Fruit fly (Drosophila melanogaster) whole organism, embryonic: Measurements from ENCODE around the gene Dh31.
A peak's percentile ranks its signal among the peaks of the same experiment; 100 is the strongest.

Source experiments
- ATbp ChIP-seq: fragments of 200-800 bp; sonication (Bioruptor generic); optimal IDR thresholded peaks from 2 replicates; lab custom pipeline; 2017; ENCODE audit warnings: missing biosample characterization, mild to moderate bottlenecking, missing genetic modification characterization, missing genetic modification reagents
- Asciz ChIP-seq: fragments of 200-800 bp; sonication (Bioruptor generic); optimal IDR thresholded peaks from 2 replicates; lab custom pipeline; 2017; ENCODE audit warnings: missing biosample characterization, mild to moderate bottlenecking, missing genetic modification characterization, missing genetic modification reagents
- C15 ChIP-seq: fragments of 200-800 bp; sonication (Bioruptor generic); IDR thresholded peaks from 3 replicates; pipeline ENCODE4 v1.3.6; 2022; ENCODE audit warnings: missing biosample characterization, missing genetic modification characterization
- CG11456 ChIP-seq: fragments of 200-800 bp; sonication (Bioruptor generic); IDR thresholded peaks from 3 replicates; pipeline ENCODE4 v1.3.6; 2022; ENCODE audit warnings: missing biosample characterization, missing genetic modification characterization
- CG12104 ChIP-seq: fragments of 200-800 bp; sonication (Bioruptor generic); optimal IDR thresholded peaks from 3 replicates; lab custom pipeline; 2016; ENCODE audit warnings: missing biosample characterization, missing genetic modification characterization
- CG12236 ChIP-seq: fragments of 200-800 bp; sonication (Bioruptor generic); optimal IDR thresholded peaks from 2 replicates; lab custom pipeline; 2016; ENCODE audit warnings: missing biosample characterization, missing genetic modification characterization
- CG12744 ChIP-seq: fragments of 200-800 bp; sonication (Bioruptor generic); optimal IDR thresholded peaks from 2 replicates; lab custom pipeline; 2016; ENCODE audit warnings: missing biosample characterization, missing genetic modification characterization
- CG14965 ChIP-seq: fragments of 200-800 bp; sonication (Bioruptor generic); optimal IDR thresholded peaks from 2 replicates; lab custom pipeline; 2016; ENCODE audit warnings: missing biosample characterization, missing genetic modification characterization, borderline replicate concordance
- CG15601 ChIP-seq: fragments of 200-800 bp; sonication (Bioruptor generic); optimal IDR thresholded peaks from 3 replicates; lab custom pipeline; 2019; ENCODE audit warnings: missing biosample characterization, mild to moderate bottlenecking, missing genetic modification characterization, moderate library complexity
- CG1602 ChIP-seq: fragments of 200-800 bp; sonication (Bioruptor generic); optimal IDR thresholded peaks from 3 replicates; lab custom pipeline; 2016; ENCODE audit warnings: missing biosample characterization, missing genetic modification characterization
- CG17186 ChIP-seq: fragments of 200-800 bp; sonication (Bioruptor generic); optimal IDR thresholded peaks from 3 replicates; lab custom pipeline; 2017; ENCODE audit warnings: missing biosample characterization, missing genetic modification reagents, missing genetic modification characterization
- CG17568 ChIP-seq: fragments of 200-800 bp; sonication (Bioruptor generic); optimal IDR thresholded peaks from 2 replicates; lab custom pipeline; 2018; ENCODE audit warnings: missing biosample characterization, mild to moderate bottlenecking, missing genetic modification characterization, moderate library complexity
- CG3065 ChIP-seq: fragments of 200-800 bp; sonication (Bioruptor generic); optimal IDR thresholded peaks from 2 replicates; lab custom pipeline; 2016; ENCODE audit warnings: missing biosample characterization, missing genetic modification characterization
- CG4854 ChIP-seq: fragments of 200-800 bp; sonication (Bioruptor generic); optimal IDR thresholded peaks from 2 replicates; lab custom pipeline; 2016; ENCODE audit warnings: missing biosample characterization, missing genetic modification characterization, inconsistent platforms
- CG7556 ChIP-seq: fragments of 200-800 bp; sonication (Bioruptor generic); optimal IDR thresholded peaks from 2 replicates; lab custom pipeline; 2017; ENCODE audit warnings: missing biosample characterization, mild to moderate bottlenecking, missing genetic modification characterization
- CG7963 ChIP-seq: fragments of 200-800 bp; sonication (Bioruptor generic); IDR thresholded peaks from 3 replicates; pipeline ENCODE4 v1.3.6; 2022; ENCODE audit warnings: missing biosample characterization, missing genetic modification characterization; ENCODE audit not compliant: partially characterized antibody
- CG8388 ChIP-seq: fragments of 200-800 bp; sonication (Bioruptor generic); optimal IDR thresholded peaks from 2 replicates; lab custom pipeline; 2019; ENCODE audit warnings: missing biosample characterization, mild to moderate bottlenecking, missing genetic modification characterization, moderate library complexity
- CG8944 ChIP-seq: fragments of 200-800 bp; sonication (Bioruptor generic); optimal IDR thresholded peaks from 3 replicates; lab custom pipeline; 2016; ENCODE audit warnings: missing biosample characterization, missing genetic modification characterization
- D ChIP-seq, 2 experiments: fragments of 200-800 bp in 1 of 2; fragments of >200 bp in 1 of 2; sonication (Bioruptor generic) in 1 of 2; optimal IDR thresholded peaks; 2 replicates in 1 of 2; 3 replicates in 1 of 2; lab custom pipeline; 2017; ENCODE audit warnings: mild to moderate bottlenecking in 1 of 2, missing biosample characterization in 1 of 2, missing genetic modification characterization in 1 of 2, missing genetic modification reagents in 1 of 2
- Dll ChIP-seq: fragments of 200-800 bp; sonication (Bioruptor generic); IDR thresholded peaks from 4 replicates; pipeline ENCODE4 v1.3.6; 2022; ENCODE audit warnings: missing biosample characterization, missing genetic modification characterization; ENCODE audit not compliant: partially characterized antibody
- HLH4C ChIP-seq: fragments of 200-800 bp; sonication (Bioruptor generic); IDR thresholded peaks from 3 replicates; pipeline ENCODE4 v1.3.6; 2022; ENCODE audit warnings: missing biosample characterization, missing genetic modification characterization; ENCODE audit not compliant: partially characterized antibody
- Lhr ChIP-seq: fragments of 200-800 bp; sonication (Bioruptor generic); optimal IDR thresholded peaks from 3 replicates; lab custom pipeline; 2017; ENCODE audit warnings: mild to moderate bottlenecking, missing biosample characterization, missing genetic modification reagents, missing genetic modification characterization
- Max ChIP-seq: fragments of 200-800 bp; sonication (Bioruptor generic); optimal IDR thresholded peaks from 2 replicates; lab custom pipeline; 2016; ENCODE audit warnings: missing biosample characterization, mild to moderate bottlenecking, missing genetic modification characterization
- Nf-YC ChIP-seq: fragments of 200-800 bp; optimal IDR thresholded peaks from 3 replicates; lab custom pipeline; 2019; ENCODE audit warnings: missing biosample characterization, mild to moderate bottlenecking, missing genetic modification characterization, moderate library complexity
- Pdp1 ChIP-seq, 2 experiments: fragments of 200-800 bp; sonication (Bioruptor generic); optimal IDR thresholded peaks; 3 replicates each; lab custom pipeline; 2016; ENCODE audit warnings: missing biosample characterization in 2 of 2, missing genetic modification characterization in 2 of 2, mild to moderate bottlenecking in 1 of 2, moderate library complexity in 1 of 2
- Ravus ChIP-seq: fragments of 200-800 bp; sonication (Bioruptor generic); IDR thresholded peaks from 2 replicates; pipeline ENCODE4 v1.3.6; 2022; ENCODE audit warnings: missing biosample characterization, missing genetic modification characterization
- Sin3A ChIP-seq: fragments of >200 bp; optimal IDR thresholded peaks from 2 replicates; lab custom pipeline; 2018
- TFAM ChIP-seq: fragments of 200-800 bp; sonication (Bioruptor generic); optimal IDR thresholded peaks from 2 replicates; lab custom pipeline; 2017; ENCODE audit warnings: missing biosample characterization, missing genetic modification characterization, inconsistent platforms
- br ChIP-seq: fragments of >200 bp; optimal IDR thresholded peaks from 2 replicates; lab custom pipeline; 2017
- btn ChIP-seq: fragments of 200-800 bp; sonication (Bioruptor generic); optimal IDR thresholded peaks from 2 replicates; lab custom pipeline; 2016; ENCODE audit warnings: missing biosample characterization, missing genetic modification characterization
- chif ChIP-seq, 2 experiments: fragments of 200-800 bp; sonication (Bioruptor generic); optimal IDR thresholded peaks; 3 replicates each; lab custom pipeline; 2016; ENCODE audit warnings: missing biosample characterization in 2 of 2, missing genetic modification characterization in 2 of 2
- da ChIP-seq: fragments of 200-800 bp; sonication (Bioruptor generic); optimal IDR thresholded peaks from 2 replicates; lab custom pipeline; 2016; ENCODE audit warnings: missing biosample characterization, missing genetic modification characterization
- dysf ChIP-seq: fragments of 200-800 bp; sonication (Bioruptor generic); IDR thresholded peaks from 3 replicates; pipeline ENCODE4 v1.3.6; 2022; ENCODE audit warnings: missing biosample characterization, missing genetic modification characterization
- eve ChIP-seq, 2 experiments: fragments of >200 bp; optimal IDR thresholded peaks; 2 replicates each; lab custom pipeline; 2017; ENCODE audit warnings: missing biosample characterization in 2 of 2, missing genetic modification characterization in 2 of 2
- eyg ChIP-seq: fragments of 200-800 bp; sonication (Bioruptor generic); optimal IDR thresholded peaks from 3 replicates; lab custom pipeline; 2016; ENCODE audit warnings: missing biosample characterization, missing genetic modification characterization
- gro ChIP-seq: fragments of 200-800 bp; sonication (Bioruptor generic); optimal IDR thresholded peaks from 2 replicates; lab custom pipeline; 2016; ENCODE audit warnings: missing biosample characterization, missing genetic modification characterization
- gsb ChIP-seq: fragments of 200-800 bp; sonication (Bioruptor generic); IDR thresholded peaks from 2 replicates; pipeline ENCODE4 v1.3.6; 2022; ENCODE audit warnings: missing biosample characterization, missing genetic modification characterization
- hb ChIP-seq: fragments of 200-800 bp; sonication (Bioruptor generic); IDR thresholded peaks from 3 replicates; pipeline ENCODE4 v1.3.6; 2022; ENCODE audit warnings: missing biosample characterization, missing genetic modification characterization; ENCODE audit not compliant: partially characterized antibody
- ind ChIP-seq: fragments of 200-800 bp; sonication (Bioruptor generic); optimal IDR thresholded peaks from 3 replicates; lab custom pipeline; 2016; ENCODE audit warnings: missing biosample characterization, missing genetic modification characterization
- kni ChIP-seq: fragments of 200-800 bp; sonication (Bioruptor generic); optimal IDR thresholded peaks from 3 replicates; lab custom pipeline; 2017; ENCODE audit warnings: mild to moderate bottlenecking, missing biosample characterization, missing genetic modification reagents, missing genetic modification characterization
- lilli ChIP-seq: fragments of 200-800 bp; sonication (Bioruptor generic); optimal IDR thresholded peaks from 3 replicates; lab custom pipeline; 2016; ENCODE audit warnings: missing biosample characterization, missing genetic modification characterization
- otp ChIP-seq: fragments of 200-800 bp; sonication (Bioruptor generic); IDR thresholded peaks from 3 replicates; pipeline ENCODE4, ENCODE4 v1.3.6; 2022; ENCODE audit warnings: missing biosample characterization, missing genetic modification characterization
- peb ChIP-seq: fragments of 200-800 bp; sonication (Bioruptor generic); IDR thresholded peaks from 2 replicates; pipeline ENCODE4 v1.3.6; 2022; ENCODE audit warnings: missing biosample characterization, missing genetic modification characterization
- row ChIP-seq: fragments of 200-800 bp; sonication (Bioruptor generic); IDR thresholded peaks from 3 replicates; pipeline ENCODE4 v1.3.6; 2022; ENCODE audit warnings: missing biosample characterization, missing genetic modification characterization
- shn ChIP-seq: fragments of 200-800 bp; sonication (Bioruptor generic); optimal IDR thresholded peaks from 3 replicates; lab custom pipeline; 2016; ENCODE audit warnings: missing biosample characterization, missing genetic modification characterization
- sima ChIP-seq: fragments of 200-800 bp; sonication (Bioruptor generic); optimal IDR thresholded peaks from 2 replicates; lab custom pipeline; 2016; ENCODE audit warnings: missing biosample characterization, missing genetic modification characterization
- sna ChIP-seq: fragments of 200-800 bp; sonication (Bioruptor generic); IDR thresholded peaks from 2 replicates; pipeline ENCODE4 v1.3.6; 2022; ENCODE audit warnings: missing biosample characterization, missing genetic modification characterization; ENCODE audit not compliant: partially characterized antibody
- usp ChIP-seq: fragments of >200 bp; optimal IDR thresholded peaks from 2 replicates; lab custom pipeline; 2017; ENCODE audit warnings: missing biosample characterization, missing genetic modification characterization
- vfl ChIP-seq: fragments of 200-800 bp; sonication (Bioruptor generic); optimal IDR thresholded peaks from 2 replicates; lab custom pipeline; 2016; ENCODE audit warnings: missing biosample characterization, missing genetic modification characterization
- wek ChIP-seq: fragments of 200-800 bp; sonication (Bioruptor generic); optimal IDR thresholded peaks from 3 replicates; lab custom pipeline; 2018; ENCODE audit warnings: missing biosample characterization, mild to moderate bottlenecking, missing genetic modification characterization, moderate library complexity
- z ChIP-seq: fragments of 200-800 bp; sonication (Bioruptor generic); IDR thresholded peaks from 3 replicates; pipeline ENCODE4 v1.3.6; 2022; ENCODE audit warnings: missing biosample characterization, missing genetic modification characterization

Gene Dh31

DNA sequence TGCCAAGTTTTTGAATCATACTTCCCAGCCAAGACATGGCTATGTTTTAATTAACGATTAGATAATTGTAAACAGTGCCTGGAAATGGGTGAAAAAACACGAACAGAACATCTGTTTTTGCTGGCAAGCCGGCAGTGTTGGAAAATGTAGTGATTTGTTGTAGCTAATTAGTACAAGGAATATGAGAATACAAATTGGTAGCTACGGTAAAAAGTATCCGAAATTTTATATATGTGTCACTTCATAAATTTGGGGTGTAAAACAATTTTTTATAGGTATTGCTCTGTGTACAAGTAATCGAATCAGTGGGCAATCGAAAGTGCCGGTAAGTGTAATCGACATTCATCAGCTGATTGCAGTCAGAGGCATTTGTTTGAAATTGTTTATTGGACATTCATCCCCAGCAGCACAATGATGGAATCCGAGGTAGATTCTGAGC is 10.6 kb upstream of the Dh31 start, which contains the start of the genes mRpL51 and Uba4 (continued):
- TF ChIP-seq ATbp (GFP tag; lab: Kevin White, UChicago) (no peak), shn (GFP tag; lab: Kevin White, UChicago) (no peak), CG7556 (GFP tag; lab: Kevin White, UChicago) (no peak), dysf (GFP tag; lab: Robert Waterston, UW) (no peak), Pdp1 (GFP tag; optimal IDR thresholded peaks at IDR 0.05; lab: Kevin White, UChicago) (peak; percentile 37 to 89), btn (no peak), ind (peak; percentile 41), lilli (GFP tag; lab: Kevin White, UChicago) (peak; percentile 72), Max (GFP tag; lab: Kevin White, UChicago) (peak; percentile 44), hb (no peak), HLH4C (GFP tag; lab: Robert Waterston, UW) (peak; percentile 69), chif (GFP tag; optimal IDR thresholded peaks at IDR 0.05; lab: Kevin White, UChicago) (peak in 1 of 2 experiments; percentile 18), CG11456 (GFP tag; lab: Robert Waterston, UW) (no peak), gsb (GFP tag; lab: Robert Waterston, UW) (no peak), gro (GFP tag; lab: Kevin White, UChicago) (no peak), CG7963 (GFP tag; lab: Robert Waterston, UW) (no peak), CG8944 (no peak), CG3065 (GFP tag; lab: Kevin White, UChicago) (no peak), TFAM (GFP tag; lab: Kevin White, UChicago) (no peak), CG8388 (GFP tag; lab: Kevin White, UChicago) (peak; percentile 26), sna (GFP tag; lab: Robert Waterston, UW) (peak; percentile 78; the same call in 1 of the 2 replicates), D (optimal IDR thresholded peaks at IDR 0.05; lab: Kevin White, UChicago) (no peak), D (GFP tag; optimal IDR thresholded peaks at IDR 0.05; lab: Kevin White, UChicago) (no peak), row (peak; percentile 39; the same call in 1 of the 3 replicates), Dll (GFP tag; lab: Robert Waterston, UW) (peak; percentile 73; the same call in 3 of the 4 replicates), eve (GFP tag; optimal IDR thresholded peaks at IDR 0.05; lab: Kevin White, UChicago) (no peak), br (lab: Kevin White, UChicago) (no peak), sima (GFP tag; lab: Kevin White, UChicago) (no peak), otp (no peak), Asciz (no peak), CG12744 (GFP tag; lab: Kevin White, UChicago) (peak; percentile 6), vfl (GFP tag; lab: Kevin White, UChicago) (no peak), kni (GFP tag; lab: Kevin White, UChicago) (peak; percentile 25), Nf-YC (tag; lab: Kevin White, UChicago) (no peak), CG17186 (GFP tag; lab: Kevin White, UChicago) (peak; percentile 39), peb (GFP tag; lab: Robert Waterston, UW) (no peak), CG12104 (peak; percentile 1), Lhr (GFP tag; lab: Kevin White, UChicago) (no peak), CG1602 (GFP tag; lab: Kevin White, UChicago) (no peak), wek (GFP tag; lab: Kevin White, UChicago) (peak; percentile 45), Ravus (GFP tag; lab: Robert Waterston, UW) (no peak), eyg (GFP tag; lab: Kevin White, UChicago) (no peak), C15 (GFP tag; lab: Robert Waterston, UW) (no peak), CG4854 (GFP tag; lab: Kevin White, UChicago) (peak; percentile 15), CG17568 (GFP tag; lab: Kevin White, UChicago) (no peak), z (GFP tag; lab: Robert Waterston, UW) (no peak), Sin3A (lab: Kevin White, UChicago) (peak; percentile 51), CG14965 (GFP tag; lab: Kevin White, UChicago) (no peak), da (GFP tag; lab: Kevin White, UChicago) (peak; percentile 23), CG12236 (peak; percentile 14), usp (GFP tag; lab: Kevin White, UChicago) (no peak), CG15601 (tag; lab: Kevin White, UChicago) (peak; percentile 10)
